Worm (Caenorhabditis elegans) whole organism, young adult: ENCODE results near the gene snb-1.
A peak's percentile ranks its signal among the peaks of the same experiment; 100 is the strongest.

Experiments
- D2030.7 ChIP-seq: fragments of 200-800 bp; sonication (Bioruptor generic); IDR thresholded peaks from 2 replicates; pipeline ENCODE4 v1.3.6; 2022; ENCODE audit warnings: missing genetic modification reagents, missing genetic modification characterization, missing compliant biosample characterization
- F10E7.11 ChIP-seq: sonication (generic microtip); optimal IDR thresholded peaks from 2 replicates; lab custom pipeline; 2017; ENCODE audit warnings: mild to moderate bottlenecking, missing genetic modification characterization, moderate library complexity, missing compliant biosample characterization
- F33H1.4 ChIP-seq: fragments of 200-800 bp; sonication (Bioruptor generic); IDR thresholded peaks from 2 replicates; pipeline ENCODE4 v1.3.6; 2022; ENCODE audit warnings: missing genetic modification reagents, missing genetic modification characterization, missing compliant biosample characterization
- F37B4.10 ChIP-seq: fragments of 200-800 bp; sonication (Bioruptor generic); IDR thresholded peaks from 2 replicates; pipeline ENCODE4 v1.3.6; 2022; ENCODE audit warnings: missing genetic modification characterization, missing compliant biosample characterization
- F52B5.7 ChIP-seq: sonication (generic microtip); optimal IDR thresholded peaks from 2 replicates; lab custom pipeline; 2016; ENCODE audit warnings: mild to moderate bottlenecking, missing genetic modification characterization, missing compliant biosample characterization
- F55B11.4 ChIP-seq: sonication (generic microtip); optimal IDR thresholded peaks from 2 replicates; lab custom pipeline; 2016; ENCODE audit warnings: missing compliant biosample characterization, missing genetic modification characterization, borderline replicate concordance; ENCODE audit not compliant: insufficient read depth
- K11D2.4 ChIP-seq: fragments of 200-800 bp; sonication (Bioruptor generic); IDR thresholded peaks from 2 replicates; pipeline ENCODE4 v1.3.6; 2022; ENCODE audit warnings: missing genetic modification reagents, missing genetic modification characterization, missing compliant biosample characterization
- T26A5.8 ChIP-seq: sonication (generic microtip); optimal IDR thresholded peaks from 2 replicates; lab custom pipeline; 2016; ENCODE audit warnings: missing genetic modification characterization, missing compliant biosample characterization
- Y79H2A.3 ChIP-seq: fragments of 200-800 bp; sonication (Bioruptor generic); conservative IDR thresholded peaks from 2 replicates; pipeline ENCODE4 v1.3.6; 2022; ENCODE audit warnings: missing genetic modification reagents, missing genetic modification characterization, missing compliant biosample characterization
- Y95B8A.8 ChIP-seq: fragments of 200-800 bp; sonication (Bioruptor generic); IDR thresholded peaks from 2 replicates; pipeline ENCODE4 v1.3.6; 2022; ENCODE audit warnings: missing genetic modification reagents, missing genetic modification characterization, missing compliant biosample characterization
- ZK185.1 ChIP-seq: sonication (generic microtip); optimal IDR thresholded peaks from 2 replicates; lab custom pipeline; 2016; ENCODE audit warnings: mild to moderate bottlenecking, missing genetic modification characterization, missing compliant biosample characterization; ENCODE audit not compliant: poor library complexity, severe bottlenecking
- akir-1 ChIP-seq: fragments of 200-800 bp; sonication (Bioruptor generic); optimal IDR thresholded peaks from 2 replicates; lab custom pipeline; 2018; ENCODE audit warnings: mild to moderate bottlenecking, missing genetic modification characterization, moderate library complexity, missing compliant biosample characterization
- bed-2 ChIP-seq: fragments of 200-800 bp; sonication (Bioruptor generic); IDR thresholded peaks from 2 replicates; pipeline ENCODE4 v1.3.6; 2022; ENCODE audit warnings: missing genetic modification reagents, missing genetic modification characterization, missing compliant biosample characterization
- ccch-3 ChIP-seq: fragments of 200-800 bp; sonication (Bioruptor generic); optimal IDR thresholded peaks from 2 replicates; lab custom pipeline; 2018; ENCODE audit warnings: mild to moderate bottlenecking, missing genetic modification characterization, missing compliant biosample characterization
- ceh-58 ChIP-seq: fragments of 200-800 bp; sonication (Bioruptor generic); IDR thresholded peaks from 2 replicates; pipeline ENCODE4 v1.3.6; 2022; ENCODE audit warnings: missing genetic modification characterization, missing compliant biosample characterization
- ceh-79 ChIP-seq: sonication (generic microtip); optimal IDR thresholded peaks from 2 replicates; lab custom pipeline; 2017; ENCODE audit warnings: mild to moderate bottlenecking, missing genetic modification characterization, missing compliant biosample characterization
- efl-1 ChIP-seq: fragments of 150-350 bp; optimal IDR thresholded peaks from 2 replicates; lab custom pipeline; 2014; ENCODE audit warnings: missing biosample characterization, missing genetic modification reagents, missing genetic modification characterization
- egrh-3 ChIP-seq: fragments of 200-800 bp; sonication (Bioruptor generic); IDR thresholded peaks from 2 replicates; pipeline ENCODE4 v1.3.6; 2022; ENCODE audit warnings: missing genetic modification reagents, missing genetic modification characterization, missing compliant biosample characterization
- fkh-3 ChIP-seq: sonication (generic microtip); optimal IDR thresholded peaks from 2 replicates; lab custom pipeline; 2016; ENCODE audit warnings: mild to moderate bottlenecking, missing genetic modification characterization, missing compliant biosample characterization
- gei-17 ChIP-seq: fragments of 200-800 bp; sonication (Bioruptor generic); optimal IDR thresholded peaks from 2 replicates; lab custom pipeline; 2018; ENCODE audit warnings: mild to moderate bottlenecking, missing genetic modification characterization, missing compliant biosample characterization
- hlh-26 ChIP-seq: fragments of 200-800 bp; sonication (Bioruptor generic); conservative IDR thresholded peaks from 2 replicates; pipeline ENCODE4 v1.3.6; 2022; ENCODE audit warnings: missing genetic modification reagents, missing genetic modification characterization, missing compliant biosample characterization
- hmg-1.2 ChIP-seq: fragments of 200-800 bp; sonication (Bioruptor generic); IDR thresholded peaks from 2 replicates; pipeline ENCODE4 v1.3.6; 2022; ENCODE audit warnings: missing genetic modification reagents, missing genetic modification characterization, missing compliant biosample characterization
- hsf-1 ChIP-seq: fragments of 200-800 bp; sonication (Bioruptor generic); IDR thresholded peaks from 2 replicates; pipeline ENCODE4 v1.3.6; 2022; ENCODE audit warnings: missing genetic modification reagents, missing genetic modification characterization, missing compliant biosample characterization
- let-607 ChIP-seq, 2 experiments: fragments of 200-800 bp in 1 of 2; sonication (Bioruptor generic) in 1 of 2; sonication (generic microtip) in 1 of 2; optimal IDR thresholded peaks; 2 replicates each; lab custom pipeline; 2016 to 2018; ENCODE audit warnings: mild to moderate bottlenecking in 2 of 2, missing compliant biosample characterization in 2 of 2, missing genetic modification characterization in 2 of 2, moderate library complexity in 2 of 2, missing genotype in 1 of 2
- lin-40 ChIP-seq: sonication (generic microtip); optimal IDR thresholded peaks from 2 replicates; lab custom pipeline; 2016; ENCODE audit warnings: missing genetic modification characterization, mild to moderate bottlenecking, missing compliant biosample characterization, missing genotype, missing genetic modification reagents
- lin-54 ChIP-seq: fragments of 200-800 bp; sonication (Bioruptor generic); optimal IDR thresholded peaks from 2 replicates; lab custom pipeline; 2018; ENCODE audit warnings: mild to moderate bottlenecking, missing genetic modification characterization, missing compliant biosample characterization
- lir-1 ChIP-seq: fragments of 200-800 bp; sonication (Bioruptor generic); conservative IDR thresholded peaks from 2 replicates; pipeline ENCODE4 v1.3.6; 2022; ENCODE audit warnings: missing genetic modification reagents, missing genetic modification characterization, missing compliant biosample characterization
- madf-6 ChIP-seq: fragments of 200-800 bp; sonication (Bioruptor generic); IDR thresholded peaks from 2 replicates; pipeline ENCODE4 v1.3.6; 2022; ENCODE audit warnings: missing genetic modification reagents, missing genetic modification characterization, missing compliant biosample characterization
- mel-28 ChIP-seq: sonication (generic microtip); optimal IDR thresholded peaks from 2 replicates; lab custom pipeline; 2016; ENCODE audit warnings: borderline replicate concordance, mild to moderate bottlenecking, missing genetic modification characterization, missing compliant biosample characterization
- mxl-1 ChIP-seq: sonication (generic microtip); optimal IDR thresholded peaks from 2 replicates; lab custom pipeline; 2016; ENCODE audit warnings: missing genetic modification characterization, missing compliant biosample characterization
- nfya-1 ChIP-seq: sonication (generic microtip); optimal IDR thresholded peaks from 2 replicates; lab custom pipeline; 2017; ENCODE audit warnings: antibody characterized with exemption, missing compliant biosample characterization, missing genetic modification characterization, borderline replicate concordance; ENCODE audit not compliant: insufficient read depth
- nfya-2 ChIP-seq: fragments of 200-800 bp; sonication (Bioruptor generic); IDR thresholded peaks from 2 replicates; pipeline ENCODE4 v1.3.6; 2022; ENCODE audit warnings: missing genetic modification reagents, missing genetic modification characterization, missing compliant biosample characterization
- nfyb-1 ChIP-seq: fragments of 200-800 bp; sonication (Bioruptor generic); IDR thresholded peaks from 2 replicates; pipeline ENCODE4 v1.3.6; 2022; ENCODE audit warnings: missing genetic modification reagents, missing genetic modification characterization, missing compliant biosample characterization
- nhr-80 ChIP-seq: sonication (generic microtip); optimal IDR thresholded peaks from 2 replicates; lab custom pipeline; 2016; ENCODE audit warnings: missing genetic modification characterization, missing compliant biosample characterization
- pha-4 ChIP-seq: fragments of 150-350 bp; sonication (generic microtip); optimal IDR thresholded peaks from 2 replicates; lab custom pipeline; 2014; ENCODE audit warnings: missing biosample characterization, missing genetic modification reagents, missing genetic modification characterization
- sdz-38 ChIP-seq: sonication (generic microtip); optimal IDR thresholded peaks from 2 replicates; lab custom pipeline; 2016; ENCODE audit warnings: missing genotype, missing genetic modification characterization, missing compliant biosample characterization
- snpc-1.3 ChIP-seq: sonication (generic microtip); optimal IDR thresholded peaks from 2 replicates; lab custom pipeline; 2017; ENCODE audit warnings: missing genetic modification characterization, mild to moderate bottlenecking, missing compliant biosample characterization, antibody characterized with exemption, moderate library complexity, missing genotype, missing genetic modification reagents; ENCODE audit not compliant: insufficient read depth
- tlf-1 ChIP-seq: fragments of 200-800 bp; sonication (Bioruptor generic); optimal IDR thresholded peaks from 2 replicates; lab custom pipeline; 2018; ENCODE audit warnings: mild to moderate bottlenecking, missing genetic modification characterization, missing compliant biosample characterization
- unc-130 ChIP-seq: sonication (generic microtip); optimal IDR thresholded peaks from 2 replicates; lab custom pipeline; 2016; ENCODE audit warnings: missing genetic modification reagents, missing genetic modification characterization, missing compliant biosample characterization
- ztf-22 ChIP-seq: fragments of 200-800 bp; sonication (Bioruptor generic); optimal IDR thresholded peaks from 2 replicates; lab custom pipeline; 2018; ENCODE audit warnings: mild to moderate bottlenecking, missing genetic modification characterization, moderate library complexity, missing compliant biosample characterization
- ztf-28 ChIP-seq: fragments of 200-800 bp; sonication (Bioruptor generic); IDR thresholded peaks from 2 replicates; pipeline ENCODE4 v1.3.6; 2022; ENCODE audit warnings: missing genetic modification reagents, missing genetic modification characterization, missing compliant biosample characterization

Gene snb-1

ce11 chrV:6694668-6695067, 38.4 kb upstream of the snb-1 start, which contains the start of gene W02F12.8:
W02F12.8 (minus strand) TSS chrV:6694768.
- TF ChIP-seq Y79H2A.3 (GFP tag; lab: Robert Waterston, UW) (no peak), ZK185.1 (tag; lab: Kevin White, UChicago) (no peak), T26A5.8 (tag; lab: Kevin White, UChicago) (no peak), fkh-3 (tag; lab: Kevin White, UChicago) (no peak), F10E7.11 (tag; lab: Kevin White, UChicago) (no peak), let-607 (tag; optimal IDR thresholded peaks at IDR 0.05; lab: Kevin White, UChicago) (no peak), mel-28 (tag; lab: Kevin White, UChicago) (no peak), lin-40 (no peak), egrh-3 (GFP tag; lab: Robert Waterston, UW) (no peak), nfyb-1 (GFP tag; lab: Robert Waterston, UW) (no peak), K11D2.4 (GFP tag; lab: Robert Waterston, UW) (no peak), F37B4.10 (no peak), unc-130 (GFP tag; lab: Kevin White, UChicago) (no peak), nfya-1 (tag; lab: Kevin White, UChicago) (no peak), pha-4 (tag; lab: Kevin White, UChicago) (no peak), D2030.7 (GFP tag; lab: Robert Waterston, UW) (no peak), ceh-58 (GFP tag; lab: Robert Waterston, UW) (no peak), F33H1.4 (GFP tag; lab: Robert Waterston, UW) (no peak)

DNA sequence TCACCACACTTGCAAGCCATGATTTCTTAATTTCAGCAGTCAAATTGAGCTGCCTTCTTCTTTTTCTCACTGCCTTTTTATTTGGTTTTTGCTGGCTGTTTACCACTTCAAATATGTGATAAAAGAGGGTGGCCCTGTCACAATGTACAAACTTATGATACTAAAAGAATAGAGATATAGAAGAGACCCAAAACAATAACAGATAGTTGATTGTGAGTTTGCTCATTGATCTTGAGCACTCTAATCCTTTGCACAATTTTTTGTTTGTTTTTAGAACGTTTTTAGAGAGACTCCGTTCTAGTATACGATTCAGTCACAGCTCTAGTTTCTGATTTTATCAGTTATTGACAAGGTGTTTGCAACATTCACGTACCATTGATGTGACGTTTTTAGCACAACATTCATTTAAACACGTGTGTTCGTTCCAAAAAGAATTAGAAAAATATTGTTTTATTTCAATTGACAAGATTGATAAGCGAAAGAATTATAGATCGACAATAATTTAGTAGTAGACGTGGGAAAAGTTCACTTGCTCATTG, 35.6 kb upstream of the snb-1 start, which contains the start of gene mtl-1:
mtl-1 (minus strand) TSS at position 51 of the 539 bp plus-strand sequence.
- TF ChIP-seq D2030.7 (GFP tag; lab: Robert Waterston, UW) (no peak), F52B5.7 (tag; lab: Kevin White, UChicago) (no peak), snpc-1.3 (tag; lab: Kevin White, UChicago) (no peak), ztf-22 (GFP tag; lab: Kevin White, UChicago) (no peak), nhr-80 (tag; lab: Kevin White, UChicago) (peak; percentile 24), ccch-3 (GFP tag; lab: Kevin White, UChicago) (no peak), hmg-1.2 (no peak), nfya-2 (no peak)

ce11 chrV:6690075-6690474, 33.8 kb upstream of the snb-1 start:
- TF ChIP-seq F55B11.4 (tag; lab: Kevin White, UChicago) (no peak), lin-40 (no peak), ztf-28 (GFP tag; lab: Robert Waterston, UW) (no peak), sdz-38 (tag; lab: Kevin White, UChicago) (no peak), lir-1 (no peak), efl-1 (GFP tag; lab: Kevin White, UChicago) (no peak), ceh-79 (tag; lab: Kevin White, UChicago) (no peak), snpc-1.3 (tag; lab: Kevin White, UChicago) (no peak), Y95B8A.8 (GFP tag; lab: Robert Waterston, UW) (no peak), akir-1 (GFP tag; lab: Kevin White, UChicago) (no peak), hlh-26 (no peak), mxl-1 (no peak), lin-54 (GFP tag; lab: Kevin White, UChicago) (no peak), bed-2 (GFP tag; lab: Robert Waterston, UW) (no peak), madf-6 (GFP tag; lab: Robert Waterston, UW) (no peak), hsf-1 (no peak), ceh-58 (GFP tag; lab: Robert Waterston, UW) (no peak), gei-17 (GFP tag; lab: Kevin White, UChicago) (no peak), tlf-1 (no peak)
